Worm (Caenorhabditis elegans) whole organism, L4/young adult: ENCODE data around the gene T24H7.2.

Source experiments
- W03F9.2 ChIP-seq: fragments of 150-350 bp; optimal IDR thresholded peaks from 2 replicates; lab custom pipeline; 2014; ENCODE audit warnings: missing biosample characterization, missing genetic modification characterization
- dao-5 ChIP-seq: sonication (generic microtip); optimal IDR thresholded peaks from 2 replicates; lab custom pipeline; 2016; ENCODE audit warnings: missing genotype, missing genetic modification characterization, moderate library complexity, missing compliant biosample characterization
- him-1 ChIP-seq: sonication (generic microtip); optimal IDR thresholded peaks from 2 replicates; lab custom pipeline; 2016; ENCODE audit warnings: missing genotype, missing genetic modification reagents, missing genetic modification characterization, missing compliant biosample characterization

DNA sequence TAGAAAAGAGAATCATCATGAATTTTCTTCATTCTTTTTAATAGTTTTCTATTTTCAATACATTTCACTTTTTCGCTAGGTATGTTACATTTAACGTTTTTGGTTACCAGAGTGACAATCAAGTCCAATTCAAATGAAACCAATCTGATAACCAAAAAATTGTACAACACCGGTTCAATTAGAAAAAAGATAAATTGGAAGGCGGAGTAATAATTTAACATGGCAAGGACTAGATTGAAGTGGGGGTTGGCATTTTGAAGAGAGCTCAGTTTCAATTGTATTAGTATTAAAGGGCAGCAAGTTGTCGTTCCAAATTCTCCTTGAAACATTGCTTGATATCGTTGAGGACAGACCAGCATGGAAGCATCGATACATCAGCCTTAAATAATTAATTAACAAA is 5.6 kb downstream of the T24H7.2 start:
- TF ChIP-seq dao-5 (tag; lab: Kevin White, UChicago) (no peak), him-1 (tag; lab: Kevin White, UChicago) (no peak), W03F9.2 (tag; lab: Kevin White, UChicago) (no peak)
